Worm (Caenorhabditis elegans) whole organism, L1 larva: ENCODE data around the gene C25F6.1.
A peak's percentile ranks its signal among the peaks of the same experiment; 100 is the strongest.

ENCODE experiments used
- alr-1 ChIP-seq: fragments of 200-800 bp; sonication (Bioruptor generic); optimal IDR thresholded peaks from 2 replicates; lab custom pipeline; 2018; ENCODE audit warnings: borderline replicate concordance, mild to moderate bottlenecking, missing genetic modification characterization, missing compliant biosample characterization
- blmp-1 ChIP-seq: fragments of 150-350 bp; optimal IDR thresholded peaks from 2 replicates; lab custom pipeline; 2014; ENCODE audit warnings: missing biosample characterization, missing genetic modification characterization
- dsc-1 ChIP-seq: sonication (generic microtip); optimal IDR thresholded peaks from 2 replicates; lab custom pipeline; 2016; ENCODE audit warnings: mild to moderate bottlenecking, missing genetic modification characterization, missing compliant biosample characterization
- elt-3 ChIP-seq, 6 experiments: fragments of 150-350 bp in 1 of 6; sonication (generic microtip); optimal IDR thresholded peaks; 2 replicates each; lab custom pipeline; 2017 to 2018; ENCODE audit warnings: missing biosample characterization in 6 of 6, missing genetic modification characterization in 6 of 6, inconsistent platforms in 1 of 6
- fkh-4 ChIP-seq: sonication (generic microtip); optimal IDR thresholded peaks from 2 replicates; lab custom pipeline; 2016; ENCODE audit warnings: missing compliant biosample characterization, missing genetic modification characterization, borderline replicate concordance
- fkh-8 ChIP-seq: sonication (generic microtip); optimal IDR thresholded peaks from 2 replicates; lab custom pipeline; 2016; ENCODE audit warnings: mild to moderate bottlenecking, missing genetic modification characterization, missing compliant biosample characterization
- grh-1 ChIP-seq: fragments of 200-800 bp; sonication (Bioruptor generic); IDR thresholded peaks from 2 replicates; pipeline ENCODE4 v1.3.6; 2022; ENCODE audit warnings: missing genetic modification reagents, missing genetic modification characterization, missing compliant biosample characterization
- jun-1 ChIP-seq: fragments of 150-350 bp; optimal IDR thresholded peaks from 2 replicates; lab custom pipeline; 2014; ENCODE audit warnings: missing biosample characterization, missing genetic modification reagents, missing genetic modification characterization
- lin-14 ChIP-seq: fragments of 200-800 bp; sonication (Bioruptor generic); optimal IDR thresholded peaks from 2 replicates; lab custom pipeline; 2018; ENCODE audit warnings: mild to moderate bottlenecking, missing genetic modification characterization, moderate library complexity, missing compliant biosample characterization
- lin-35 ChIP-seq, 2 experiments: fragments of 150-350 bp; optimal IDR thresholded peaks; 2 replicates each; lab custom pipeline; 2014; ENCODE audit warnings: missing biosample characterization in 2 of 2, missing genetic modification characterization in 2 of 2, missing genetic modification reagents in 2 of 2
- mab-9 ChIP-seq: fragments of 200-800 bp; sonication (Bioruptor generic); IDR thresholded peaks from 2 replicates; pipeline ENCODE4 v1.3.6; 2022; ENCODE audit warnings: missing genetic modification reagents, missing genetic modification characterization, missing compliant biosample characterization
- mdl-1 ChIP-seq, 2 experiments: fragments of 150-350 bp; optimal IDR thresholded peaks; 2 replicates each; lab custom pipeline; 2014 to 2017; ENCODE audit warnings: missing biosample characterization in 2 of 2, missing genetic modification characterization in 2 of 2, inconsistent platforms in 1 of 2
- nhr-19 ChIP-seq: fragments of 200-800 bp; sonication (Bioruptor generic); conservative IDR thresholded peaks from 2 replicates; pipeline ENCODE4 v1.3.6; 2022; ENCODE audit warnings: missing genetic modification characterization, missing compliant biosample characterization
- nhr-47 ChIP-seq: sonication (generic microtip); optimal IDR thresholded peaks from 2 replicates; lab custom pipeline; 2016; ENCODE audit warnings: mild to moderate bottlenecking, missing genetic modification characterization, moderate library complexity, missing compliant biosample characterization
- nhr-71 ChIP-seq: sonication (generic microtip); optimal IDR thresholded peaks from 2 replicates; lab custom pipeline; 2016; ENCODE audit warnings: mild to moderate bottlenecking, missing genetic modification characterization, moderate library complexity, missing compliant biosample characterization
- nhr-76 ChIP-seq: sonication (generic microtip); optimal IDR thresholded peaks from 2 replicates; lab custom pipeline; 2017; ENCODE audit warnings: missing biosample characterization, missing genetic modification characterization
- nhr-77 ChIP-seq: fragments of 150-350 bp; optimal IDR thresholded peaks from 2 replicates; lab custom pipeline; 2014; ENCODE audit warnings: missing biosample characterization, missing genetic modification characterization
- nhr-84 ChIP-seq: sonication (generic microtip); optimal IDR thresholded peaks from 2 replicates; lab custom pipeline; 2017; ENCODE audit warnings: missing biosample characterization, missing genetic modification characterization
- nhr-85 ChIP-seq: sonication (generic microtip); peaks from one replicate; lab custom pipeline; 2016; ENCODE audit warnings: missing genetic modification characterization, inconsistent platforms, missing compliant biosample characterization
- pag-3 ChIP-seq: sonication (generic microtip); optimal IDR thresholded peaks from 2 replicates; lab custom pipeline; 2017; ENCODE audit warnings: missing genetic modification characterization, mild to moderate bottlenecking, missing compliant biosample characterization, antibody characterized with exemption, borderline replicate concordance; ENCODE audit not compliant: insufficient read depth
- rnt-1 ChIP-seq: sonication (generic microtip); optimal IDR thresholded peaks from 2 replicates; lab custom pipeline; 2016; ENCODE audit warnings: mild to moderate bottlenecking, missing genetic modification characterization, moderate library complexity, missing compliant biosample characterization
- skn-1 ChIP-seq: fragments of 150-350 bp; optimal IDR thresholded peaks from 2 replicates; lab custom pipeline; 2014; ENCODE audit warnings: missing biosample characterization, missing genetic modification characterization
- snu-23 ChIP-seq: sonication (generic microtip); optimal IDR thresholded peaks from 2 replicates; lab custom pipeline; 2016; ENCODE audit warnings: missing genetic modification characterization, missing compliant biosample characterization
- swsn-7 ChIP-seq: sonication (generic microtip); optimal IDR thresholded peaks from 2 replicates; lab custom pipeline; 2016; ENCODE audit warnings: missing genetic modification characterization, missing compliant biosample characterization
- tbx-2 ChIP-seq: sonication (generic microtip); optimal IDR thresholded peaks from 2 replicates; lab custom pipeline; 2016; ENCODE audit warnings: missing genetic modification characterization, missing compliant biosample characterization
- tlp-1 ChIP-seq: fragments of 150-350 bp; optimal IDR thresholded peaks from 2 replicates; lab custom pipeline; 2014; ENCODE audit warnings: missing biosample characterization, missing genetic modification characterization
- unc-130 ChIP-seq: fragments of 150-350 bp; optimal IDR thresholded peaks from 2 replicates; lab custom pipeline; 2017; ENCODE audit warnings: missing biosample characterization, missing genetic modification characterization, inconsistent platforms
- unc-62 ChIP-seq: fragments of 150-350 bp; optimal IDR thresholded peaks from 2 replicates; lab custom pipeline; 2014; ENCODE audit warnings: missing biosample characterization, missing genetic modification reagents, missing genetic modification characterization
- xbp-1 ChIP-seq: sonication (generic microtip); optimal IDR thresholded peaks from 2 replicates; lab custom pipeline; 2016; ENCODE audit warnings: missing genetic modification characterization, missing compliant biosample characterization
- zag-1 ChIP-seq: fragments of 150-350 bp; optimal IDR thresholded peaks from 2 replicates; lab custom pipeline; 2014; ENCODE audit warnings: missing biosample characterization, missing genetic modification characterization
- ztf-4 ChIP-seq: fragments of 150-350 bp; optimal IDR thresholded peaks from 2 replicates; lab custom pipeline; 2014; ENCODE audit warnings: missing biosample characterization, missing genetic modification characterization

C25F6.1 gene

ce11 chrX:5492820-5493382, 6.6 kb downstream of the C25F6.1 start, which contains the start of the genes bus-8A and bus-8B:
bus-8A (plus strand) TSS chrX:5492915.
bus-8B (plus strand) TSS chrX:5493332.
- TF ChIP-seq mab-9, result no peak
- TF ChIP-seq blmp-1 (tag; lab: Kevin White, UChicago), result peak; percentile 4

- TF ChIP-seq zag-1 (tag; lab: Kevin White, UChicago), result no peak
- TF ChIP-seq lin-14 (GFP tag; lab: Kevin White, UChicago), result peak; percentile 26
Observed at ce11 chrX:5505148-5505547, 18.9 kb downstream of the C25F6.1 start, which contains the start of gene T23F2.2. T23F2.2 (minus strand) TSS chrX:5505248.

- no peak for TF ChIP-seq unc-130 (tag; lab: Kevin White, UChicago)
- TF ChIP-seq rnt-1 (tag; lab: Kevin White, UChicago), result peak; percentile 34
- no peak for TF ChIP-seq pag-3 (tag; lab: Kevin White, UChicago)
- no peak for TF ChIP-seq jun-1
- TF ChIP-seq elt-3 (tag; optimal IDR thresholded peaks at IDR 0.05; lab: Kevin White, UChicago), result no peak
- peak in 1 of 2 experiments; percentile 26 for TF ChIP-seq mdl-1 (tag; optimal IDR thresholded peaks at IDR 0.05; lab: Kevin White, UChicago)
- peak; percentile 92 for TF ChIP-seq dsc-1 (tag; lab: Kevin White, UChicago)
- TF ChIP-seq snu-23 (GFP tag; lab: Kevin White, UChicago), result peak; percentile 18
- peak; percentile 33 for TF ChIP-seq nhr-71 (tag; lab: Kevin White, UChicago)
- peak; percentile 46 for TF ChIP-seq lin-14 (GFP tag; lab: Kevin White, UChicago)
- TF ChIP-seq fkh-4 (tag; lab: Kevin White, UChicago), result peak; percentile 36
Observed at ce11 chrX:5506432-5506977, 20.2 kb downstream of the C25F6.1 start.

- TF ChIP-seq fkh-4 (tag; lab: Kevin White, UChicago) (no peak), nhr-76 (no peak), alr-1 (tag; lab: Kevin White, UChicago) (no peak), tlp-1 (tag; lab: Kevin White, UChicago) (no peak), nhr-85 (tag; lab: Kevin White, UChicago) (no peak), ztf-4 (tag; lab: Kevin White, UChicago) (no peak), lin-35 (GFP tag; optimal IDR thresholded peaks at IDR 0.05; lab: Kevin White, UChicago) (no peak)
Observed at ce11 chrX:5507926-5508325, 21.6 kb downstream of the C25F6.1 start.

- TF ChIP-seq rnt-1 (tag; lab: Kevin White, UChicago) (peak; percentile 24), lin-14 (GFP tag; lab: Kevin White, UChicago) (peak; percentile 43), grh-1 (no peak), nhr-71 (tag; lab: Kevin White, UChicago) (peak; percentile 17)
Observed at ce11 chrX:5509114-5509877, 23.0 kb downstream of the C25F6.1 start.

ce11 chrX:5512227-5512626, 25.9 kb downstream of the C25F6.1 start, which contains the start of gene T23F2.3:
T23F2.3 (minus strand) TSS chrX:5512327.
- TF ChIP-seq nhr-76 (no peak), unc-62 (no peak), nhr-85 (tag; lab: Kevin White, UChicago) (no peak)
- TF ChIP-seq, all 84 proteins: peak for 0

ce11 chrX:5512707-5513106, 26.4 kb downstream of the C25F6.1 start:
- TF ChIP-seq lin-14 (GFP tag; lab: Kevin White, UChicago) (peak; percentile 60), xbp-1 (tag; lab: Kevin White, UChicago) (no peak), nhr-77 (peak; percentile 4), tbx-2 (tag; lab: Kevin White, UChicago) (peak; percentile 2), nhr-71 (tag; lab: Kevin White, UChicago) (peak; percentile 48), fkh-8 (tag; lab: Kevin White, UChicago) (peak; percentile 89), unc-62 (no peak), nhr-47 (peak; percentile 7), nhr-19 (GFP tag; lab: Robert Waterston, UW) (no peak), skn-1 (tag; lab: Kevin White, UChicago) (no peak), swsn-7 (tag; lab: Kevin White, UChicago) (peak; percentile 9), nhr-84 (no peak)
- TF ChIP-seq, all 84 proteins: peak for 7
